Worm (Caenorhabditis elegans): ENCODE measurements around the gene vglu-2.

DNA sequence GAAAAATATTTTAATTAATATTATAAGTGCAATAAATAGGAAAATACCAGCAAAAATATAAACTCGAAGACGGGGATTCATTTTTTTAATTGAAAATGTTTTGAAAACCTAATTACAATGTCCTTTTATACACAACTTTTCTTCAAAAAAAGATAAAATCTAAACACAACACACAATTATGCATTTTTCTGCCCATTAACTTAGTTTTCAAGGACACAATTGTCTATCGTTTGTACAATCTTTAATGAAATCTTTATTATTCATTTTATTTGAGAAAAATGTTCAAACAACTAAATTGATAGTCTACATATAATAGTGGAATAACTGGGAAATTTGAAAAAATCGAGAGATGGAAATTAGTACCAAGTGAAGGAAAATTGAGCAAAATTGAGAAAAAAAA is 11.1 kb downstream of the vglu-2 start, which contains the start of gene T07A5.1:
- no peak for TF ChIP-seq flt-1 (GFP tag; IDR thresholded peaks at IDR 0.05)
- TF ChIP-seq klf-2 (GFP tag; conservative IDR thresholded peaks at IDR 0.05): no peak
- TF ChIP-seq ztf-23 (GFP tag; IDR thresholded peaks at IDR 0.05): no peak
- TF ChIP-seq cog-1 (tag; optimal IDR thresholded peaks at IDR 0.05): no peak

Data from whole organism, midembryonic.